Worm (Caenorhabditis elegans): Measurements from ENCODE around the gene far-1.

ce11 chrIII:9103643-9104042 is 22.7 kb upstream of the far-1 start, which contains the start of gene dos-1:
- TF ChIP-seq unc-62 (GFP tag; optimal IDR thresholded peaks at IDR 0.05) = no peak
- TF ChIP-seq lin-13 (GFP tag; optimal IDR thresholded peaks at IDR 0.05) = no peak
- TF ChIP-seq blmp-1 (tag; optimal IDR thresholded peaks at IDR 0.05) = no peak
- no peak for TF ChIP-seq ama-1 (optimal IDR thresholded peaks at IDR 0.05)
- TF ChIP-seq nhr-11 (tag; optimal IDR thresholded peaks at IDR 0.05) = no peak
- no peak for TF ChIP-seq lin-15B (tag; optimal IDR thresholded peaks at IDR 0.05)
- TF ChIP-seq ces-1 (GFP tag; optimal IDR thresholded peaks at IDR 0.05) = no peak
- no peak for TF ChIP-seq zag-1 (tag; optimal IDR thresholded peaks at IDR 0.05)
- no peak for TF ChIP-seq ceh-82 (tag; optimal IDR thresholded peaks at IDR 0.05)
- no peak for TF ChIP-seq nhr-77 (tag; optimal IDR thresholded peaks at IDR 0.05)
- no peak for TF ChIP-seq nhr-76 (tag; optimal IDR thresholded peaks at IDR 0.05)
